Fruit fly (Drosophila melanogaster) whole organism: Measurements from ENCODE around the gene CG17752.

Experiments used
- CG8478 ChIP-seq: fragments of >200 bp; optimal IDR thresholded peaks from 2 replicates; lab custom pipeline; 2018; ENCODE audit warnings: inconsistent platforms
- Dll ChIP-seq: fragments of >200 bp; optimal IDR thresholded peaks from 2 replicates; lab custom pipeline; 2017
- EcR ChIP-seq, 2 experiments: fragments of >200 bp; optimal IDR thresholded peaks; 2 replicates each; lab custom pipeline; 2017; ENCODE audit warnings: missing biosample characterization in 2 of 2, missing genetic modification characterization in 2 of 2, missing genetic modification reagents in 2 of 2
- pan ChIP-seq: fragments of >200 bp; optimal IDR thresholded peaks from 2 replicates; lab custom pipeline; 2017
- psq ChIP-seq: fragments of >200 bp; optimal IDR thresholded peaks from 2 replicates; lab custom pipeline; 2017
- usp ChIP-seq: fragments of >200 bp; optimal IDR thresholded peaks from 2 replicates; lab custom pipeline; 2017; ENCODE audit warnings: missing biosample characterization, missing genetic modification characterization, mixed read lengths

CG17752 gene

dm6 chr3R:19656455-19656854, 46.4 kb downstream of the CG17752 start:
- no peak for TF ChIP-seq Dll
- TF ChIP-seq EcR (GFP tag; optimal IDR thresholded peaks at IDR 0.05; lab: Kevin White, UChicago), result no peak
- TF ChIP-seq CG8478 (lab: Kevin White, UChicago), result no peak
- no peak for TF ChIP-seq usp (GFP tag; lab: Kevin White, UChicago)
- no peak for TF ChIP-seq pan (lab: Kevin White, UChicago)
- no peak for TF ChIP-seq psq

DNA sequence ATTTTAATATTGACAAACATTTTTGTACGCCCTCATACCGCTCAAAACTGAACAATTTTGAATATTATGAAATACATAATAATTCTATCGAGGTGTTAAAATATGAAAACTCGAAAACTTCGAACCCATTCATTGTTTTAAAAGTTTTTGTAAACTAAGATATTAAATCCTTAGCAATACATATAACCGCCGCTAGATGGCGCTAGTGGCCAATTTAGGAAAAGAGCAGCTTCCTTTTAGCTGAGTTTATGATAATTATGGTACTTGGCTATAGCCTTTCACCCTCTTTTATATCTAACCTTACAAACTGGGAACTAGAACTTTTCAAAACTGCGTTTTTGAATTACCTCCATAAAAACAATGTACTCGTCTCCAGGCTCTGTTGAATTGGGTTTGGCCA, 47.2 kb downstream of the CG17752 start:
- TF ChIP-seq CG8478 (lab: Kevin White, UChicago), result no peak
- TF ChIP-seq pan (lab: Kevin White, UChicago), result no peak
- no peak for TF ChIP-seq EcR (GFP tag; optimal IDR thresholded peaks at IDR 0.05; lab: Kevin White, UChicago)
- TF ChIP-seq Dll, result no peak
- TF ChIP-seq psq, result no peak
- TF ChIP-seq usp (GFP tag; lab: Kevin White, UChicago), result no peak

dm6 chr3R:19657766-19658165, 47.7 kb downstream of the CG17752 start, which contains the start of gene CG6184:
Gene CG6184, minus strand, starts transcription at chr3R:19657866.
- TF ChIP-seq psq, result no peak

dm6 chr3R:19659448-19659847, 49.4 kb downstream of the CG17752 start, which contains the start of gene ort:
Gene ort, plus strand, starts transcription at chr3R:19659748.
- no peak for TF ChIP-seq Dll
- TF ChIP-seq psq, result no peak
- TF ChIP-seq EcR (GFP tag; optimal IDR thresholded peaks at IDR 0.05; lab: Kevin White, UChicago), result no peak
- TF ChIP-seq usp (GFP tag; lab: Kevin White, UChicago), result no peak
